Worm (Caenorhabditis elegans) whole organism, L4/young adult: Measurements from ENCODE around the gene fipr-21.

Source experiments
- W03F9.2 ChIP-seq: fragments of 150-350 bp; optimal IDR thresholded peaks from 2 replicates; lab custom pipeline; 2014; ENCODE audit warnings: missing biosample characterization, missing genetic modification characterization
- dao-5 ChIP-seq: sonication (generic microtip); optimal IDR thresholded peaks from 2 replicates; lab custom pipeline; 2016; ENCODE audit warnings: missing genotype, missing genetic modification characterization, moderate library complexity, missing compliant biosample characterization
- him-1 ChIP-seq: sonication (generic microtip); optimal IDR thresholded peaks from 2 replicates; lab custom pipeline; 2016; ENCODE audit warnings: missing genotype, missing genetic modification reagents, missing genetic modification characterization, missing compliant biosample characterization

fipr-21 gene

DNA sequence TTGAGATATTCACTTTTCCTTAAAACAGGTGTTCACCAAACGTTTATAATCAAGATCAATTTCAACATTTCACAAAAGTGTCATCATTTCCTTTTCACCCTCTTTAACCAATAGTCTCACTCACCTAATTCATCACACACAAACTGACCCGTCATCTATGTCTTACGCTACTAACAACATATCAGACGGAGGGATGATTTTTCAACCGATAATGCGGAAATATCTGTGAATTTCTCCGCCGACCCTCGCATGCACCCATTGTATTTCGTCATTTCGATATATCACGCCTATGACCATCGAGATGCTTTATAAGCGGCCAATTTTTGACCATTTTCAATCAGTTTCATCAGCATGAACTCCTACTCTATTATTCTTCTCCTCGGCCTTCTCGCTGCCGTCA is at the start of gene fipr-21:
Gene fipr-21 (plus strand): TSS at position 352 of the 400 bp plus-strand sequence.
- TF ChIP-seq him-1 (tag; lab: Kevin White, UChicago), result no peak
- no peak for TF ChIP-seq dao-5
- TF ChIP-seq W03F9.2 (tag; lab: Kevin White, UChicago), result no peak

DNA sequence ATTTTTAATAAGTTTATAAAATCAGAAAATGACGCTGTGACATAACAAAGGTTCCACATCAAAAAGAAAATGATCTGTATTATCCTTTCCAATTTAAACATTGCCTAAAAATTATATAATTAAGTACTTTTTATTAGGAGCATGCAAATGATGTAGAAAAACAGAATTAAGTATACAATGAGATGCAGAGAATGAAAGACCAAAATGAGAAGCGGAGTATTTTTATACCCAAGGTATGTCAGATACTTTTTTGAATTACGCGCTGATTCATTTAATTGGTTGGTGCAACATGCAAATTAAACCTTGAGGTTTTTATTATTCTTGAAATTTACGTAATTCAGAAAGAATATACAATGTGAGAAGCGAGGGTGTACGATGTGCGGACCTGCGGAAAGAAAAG is 44.3 kb upstream of the fipr-21 start, which contains the start of gene C32A9.1:
Gene C32A9.1 (minus strand): TSS at position 101 of the 400 bp plus-strand sequence.
- TF ChIP-seq W03F9.2 (tag; lab: Kevin White, UChicago) (no peak), dao-5 (no peak)

DNA sequence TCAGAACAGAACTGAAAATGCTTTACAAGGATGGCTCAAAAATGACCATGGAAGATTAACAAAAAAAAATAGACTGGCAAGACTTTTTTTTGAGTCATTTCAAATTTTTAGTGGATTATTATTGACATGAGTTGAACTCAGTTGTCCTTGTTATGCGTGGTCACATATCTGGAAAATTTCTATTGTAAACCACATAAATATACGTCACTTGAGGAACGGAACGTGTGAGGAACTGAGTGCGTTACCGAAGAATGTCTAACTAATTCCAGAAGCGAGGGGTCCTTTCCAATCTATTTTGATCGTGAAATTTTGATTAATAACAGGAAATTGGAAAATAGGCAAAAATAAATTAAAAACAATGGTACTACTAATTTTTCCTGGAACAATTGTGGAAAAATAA is 42.0 kb upstream of the fipr-21 start:
- TF ChIP-seq W03F9.2 (tag; lab: Kevin White, UChicago), result no peak

ce11 chrX:10273392-10273791 is 30.9 kb upstream of the fipr-21 start, which contains the start of gene F41E7.2:
Gene F41E7.2, plus strand, starts transcription at chrX:10273692.
- TF ChIP-seq dao-5, result no peak
- TF ChIP-seq him-1 (tag; lab: Kevin White, UChicago), result no peak
- no peak for TF ChIP-seq W03F9.2 (tag; lab: Kevin White, UChicago)

ce11 chrX:10274470-10274869 is 29.9 kb upstream of the fipr-21 start:
- TF ChIP-seq him-1 (tag; lab: Kevin White, UChicago), result no peak
- no peak for TF ChIP-seq dao-5
- no peak for TF ChIP-seq W03F9.2 (tag; lab: Kevin White, UChicago)

DNA sequence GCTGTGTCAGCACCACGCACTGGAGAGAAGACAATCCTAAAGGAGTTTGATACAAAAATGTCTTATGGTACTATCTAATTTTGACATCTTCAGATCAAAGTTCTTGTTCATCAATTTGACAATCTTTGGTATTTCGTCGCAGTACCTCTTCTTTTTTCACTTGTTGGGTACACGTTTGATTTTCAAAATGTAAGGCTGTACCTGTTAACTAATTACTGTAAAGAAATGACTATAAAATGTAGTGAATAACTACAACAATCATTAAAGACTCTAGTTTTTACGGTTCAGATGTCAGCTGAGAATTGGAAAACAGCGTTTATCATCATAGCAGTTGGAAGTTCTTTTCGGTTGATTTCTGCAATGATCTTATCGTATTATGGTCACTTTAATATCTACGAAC is 27.2 kb upstream of the fipr-21 start:
- TF ChIP-seq dao-5 (no peak), him-1 (tag; lab: Kevin White, UChicago) (no peak), W03F9.2 (tag; lab: Kevin White, UChicago) (no peak)

DNA sequence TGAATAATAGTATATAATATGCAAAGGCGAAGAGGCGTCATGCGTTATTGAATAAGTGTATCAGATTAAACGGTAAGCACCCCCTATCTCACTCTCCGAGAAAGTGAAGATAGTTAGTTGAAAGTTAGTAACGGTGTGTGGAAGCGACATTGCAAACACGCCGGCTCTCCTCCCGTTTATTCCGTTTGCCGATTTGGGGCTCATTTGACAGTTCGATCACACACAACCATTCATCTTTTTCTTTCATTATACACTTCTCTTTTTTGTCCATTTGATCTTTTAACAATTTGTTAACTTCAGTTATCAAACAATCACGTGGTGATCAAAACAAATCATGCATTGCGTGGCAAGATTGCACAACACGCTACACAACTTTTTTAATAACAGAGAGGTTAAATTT is 25.0 kb upstream of the fipr-21 start, which contains the start of gene slc-9B.1:
Gene slc-9B.1 (plus strand): TSS at position 301 of the 400 bp plus-strand sequence.
- TF ChIP-seq dao-5, result no peak

ce11 chrX:10285634-10286033 is 18.7 kb upstream of the fipr-21 start, which contains the start of gene npr-6:
Gene npr-6, minus strand, starts transcription at chrX:10285734.
- no peak for TF ChIP-seq W03F9.2 (tag; lab: Kevin White, UChicago)
- TF ChIP-seq dao-5, result no peak
- TF ChIP-seq him-1 (tag; lab: Kevin White, UChicago), result no peak

- no peak for TF ChIP-seq W03F9.2 (tag; lab: Kevin White, UChicago)
- TF ChIP-seq dao-5, result no peak
- no peak for TF ChIP-seq him-1 (tag; lab: Kevin White, UChicago)
Measured at ce11 chrX:10297410-10297809, 6.9 kb upstream of the fipr-21 start.

- TF ChIP-seq W03F9.2 (tag; lab: Kevin White, UChicago) (no peak), him-1 (tag; lab: Kevin White, UChicago) (no peak), dao-5 (no peak)
Measured at ce11 chrX:10301920-10302319, 2.4 kb upstream of the fipr-21 start.

- TF ChIP-seq W03F9.2 (tag; lab: Kevin White, UChicago) (no peak), dao-5 (no peak), him-1 (tag; lab: Kevin White, UChicago) (no peak)
Measured at ce11 chrX:10302430-10302829, 1.9 kb upstream of the fipr-21 start, which contains the start of gene fip-5. Gene fip-5, plus strand, starts transcription at chrX:10302741.

DNA sequence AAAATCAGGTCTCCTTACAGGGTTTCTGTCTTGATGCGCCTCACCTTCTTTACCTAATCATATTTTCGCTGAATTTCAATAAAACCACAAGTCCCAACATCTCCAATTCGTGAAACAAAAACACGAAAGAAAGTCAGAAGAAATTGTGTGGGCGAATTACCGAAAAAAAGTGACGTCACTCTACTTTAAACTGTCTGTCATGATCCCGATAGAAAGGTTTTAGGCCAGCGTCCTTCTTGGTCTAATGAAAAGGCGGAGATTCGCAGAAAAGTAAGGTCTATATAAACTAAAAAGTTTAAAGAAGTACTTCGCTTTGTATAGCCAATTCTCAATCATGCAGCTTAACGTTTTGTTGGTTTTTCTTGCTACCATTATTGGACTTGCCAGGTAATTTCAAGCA is 2.0 kb downstream of the fipr-21 start, which contains the start of gene cnc-8:
Gene cnc-8 (plus strand): TSS at position 307 of the 400 bp plus-strand sequence.
- TF ChIP-seq dao-5 (no peak), him-1 (tag; lab: Kevin White, UChicago) (no peak), W03F9.2 (tag; lab: Kevin White, UChicago) (no peak)

ce11 chrX:10306923-10307322 is 2.6 kb downstream of the fipr-21 start:
- TF ChIP-seq him-1 (tag; lab: Kevin White, UChicago), result no peak
- no peak for TF ChIP-seq W03F9.2 (tag; lab: Kevin White, UChicago)
- no peak for TF ChIP-seq dao-5

DNA sequence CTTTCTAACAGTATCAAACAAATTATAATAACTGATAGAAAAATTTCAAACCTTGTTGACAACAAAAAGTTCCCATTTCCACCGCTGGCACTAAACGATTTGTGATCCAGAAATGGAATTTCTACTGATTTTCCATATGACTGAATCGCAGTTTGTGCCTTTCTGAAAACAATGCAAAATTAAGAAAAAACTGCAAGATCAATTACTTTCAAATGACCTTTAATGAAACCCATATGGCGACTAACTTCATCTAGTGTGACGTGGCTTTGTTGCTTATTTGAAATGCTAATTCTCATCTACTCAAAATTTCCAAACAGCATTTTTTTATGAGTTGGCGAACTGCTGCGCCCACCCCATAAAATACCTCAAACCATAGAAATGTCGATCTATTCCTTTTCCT is 3.2 kb downstream of the fipr-21 start, which contains the start of gene F41E7.7:
Gene F41E7.7 (plus strand): TSS at position 301 of the 400 bp plus-strand sequence.
- TF ChIP-seq dao-5 (no peak), W03F9.2 (tag; lab: Kevin White, UChicago) (no peak), him-1 (tag; lab: Kevin White, UChicago) (no peak)

- TF ChIP-seq dao-5, result no peak
Measured at ce11 chrX:10310366-10310765, 6.0 kb downstream of the fipr-21 start, which contains the start of gene F41E7.6. Gene F41E7.6, minus strand, starts transcription at chrX:10310466.
